Fruit fly (Drosophila melanogaster) whole organism, embryonic: ENCODE results near the gene Hecw.
A peak's percentile ranks its signal among the peaks of the same experiment; 100 is the strongest.

Experiments
- Ada2b ChIP-seq: fragments of 200-800 bp; sonication (Bioruptor generic); IDR thresholded peaks from 2 replicates; pipeline ENCODE4 v1.3.6; 2022; ENCODE audit warnings: missing biosample characterization, missing genetic modification characterization
- Blimp-1 ChIP-seq: fragments of 200-800 bp; sonication (Bioruptor generic); optimal IDR thresholded peaks from 3 replicates; lab custom pipeline; 2018; ENCODE audit warnings: missing biosample characterization, missing genetic modification characterization, mild to moderate bottlenecking, moderate library complexity, missing genetic modification reagents
- CG10654 ChIP-seq: fragments of 200-800 bp; sonication (Bioruptor generic); optimal IDR thresholded peaks from 2 replicates; lab custom pipeline; 2016; ENCODE audit warnings: missing biosample characterization, missing genetic modification characterization
- CG11093 ChIP-seq: fragments of 200-800 bp; sonication (Bioruptor generic); IDR thresholded peaks from 3 replicates; pipeline ENCODE4 v1.3.6; 2022; ENCODE audit warnings: missing biosample characterization, missing genetic modification characterization
- CG1233 ChIP-seq: fragments of 200-800 bp; sonication (Bioruptor generic); optimal IDR thresholded peaks from 4 replicates; lab custom pipeline; 2018; ENCODE audit warnings: missing biosample characterization, mild to moderate bottlenecking, missing genetic modification characterization
- CG13624 ChIP-seq: fragments of 200-800 bp; sonication (Bioruptor generic); optimal IDR thresholded peaks from 2 replicates; lab custom pipeline; 2016; ENCODE audit warnings: missing biosample characterization, missing genetic modification characterization
- CG15011 ChIP-seq: fragments of 200-800 bp; sonication (Bioruptor generic); optimal IDR thresholded peaks from 3 replicates; lab custom pipeline; 2018; ENCODE audit warnings: missing biosample characterization, mild to moderate bottlenecking, missing genetic modification characterization
- CG18476 ChIP-seq: fragments of 200-800 bp; sonication (Bioruptor generic); optimal IDR thresholded peaks from 2 replicates; lab custom pipeline; 2016; ENCODE audit warnings: missing biosample characterization, mild to moderate bottlenecking, missing genetic modification characterization
- CG18599 ChIP-seq: fragments of 200-800 bp; sonication (Bioruptor generic); optimal IDR thresholded peaks from 3 replicates; lab custom pipeline; 2017; ENCODE audit warnings: missing biosample characterization, missing genetic modification characterization, mild to moderate bottlenecking, moderate library complexity, missing genetic modification reagents
- CG33557 ChIP-seq: fragments of 200-800 bp; sonication (Bioruptor generic); optimal IDR thresholded peaks from 2 replicates; lab custom pipeline; 2019; ENCODE audit warnings: missing biosample characterization, mild to moderate bottlenecking, missing genetic modification characterization, moderate library complexity
- CG3726 ChIP-seq: fragments of 200-800 bp; sonication (Bioruptor generic); IDR thresholded peaks from 3 replicates; pipeline ENCODE4, ENCODE4 v1.3.6; 2022; ENCODE audit warnings: missing biosample characterization, missing genetic modification characterization
- CG4282 ChIP-seq: fragments of 200-800 bp; sonication (Bioruptor generic); optimal IDR thresholded peaks from 2 replicates; lab custom pipeline; 2016; ENCODE audit warnings: missing biosample characterization, missing genetic modification characterization
- CG6854 ChIP-seq: fragments of 200-800 bp; sonication (Bioruptor generic); optimal IDR thresholded peaks from 3 replicates; lab custom pipeline; 2017; ENCODE audit warnings: missing biosample characterization, mild to moderate bottlenecking, missing genetic modification characterization
- Dip2 ChIP-seq: fragments of 200-800 bp; sonication (Bioruptor generic); IDR thresholded peaks from 2 replicates; pipeline ENCODE4 v1.3.6; 2022; ENCODE audit warnings: missing biosample characterization, missing genetic modification characterization
- Doc2 ChIP-seq: fragments of 200-800 bp; sonication (Bioruptor generic); IDR thresholded peaks from 2 replicates; pipeline ENCODE4 v1.3.6; 2022; ENCODE audit warnings: missing biosample characterization, missing genetic modification characterization
- HHEX ChIP-seq: fragments of 200-800 bp; sonication (Bioruptor generic); optimal IDR thresholded peaks from 3 replicates; lab custom pipeline; 2017; ENCODE audit warnings: missing biosample characterization, mild to moderate bottlenecking, missing genetic modification characterization, missing genetic modification reagents
- Hey ChIP-seq: fragments of 200-800 bp; sonication (Bioruptor generic); optimal IDR thresholded peaks from 3 replicates; lab custom pipeline; 2018; ENCODE audit warnings: missing biosample characterization, mild to moderate bottlenecking, missing genetic modification characterization
- Hr78 ChIP-seq, 2 experiments: fragments of 200-800 bp in 1 of 2; fragments of >200 bp in 1 of 2; sonication (Bioruptor generic) in 1 of 2; optimal IDR thresholded peaks; 2 replicates each; lab custom pipeline; 2017 to 2019; ENCODE audit warnings: missing biosample characterization in 2 of 2, missing genetic modification characterization in 2 of 2, mild to moderate bottlenecking in 1 of 2, moderate library complexity in 1 of 2
- Lpt ChIP-seq: fragments of >200 bp; optimal IDR thresholded peaks from 2 replicates; lab custom pipeline; 2018; ENCODE audit warnings: missing biosample characterization, missing genetic modification characterization
- Max ChIP-seq: fragments of 200-800 bp; sonication (Bioruptor generic); optimal IDR thresholded peaks from 2 replicates; lab custom pipeline; 2016; ENCODE audit warnings: missing biosample characterization, mild to moderate bottlenecking, missing genetic modification characterization
- NK7.1 ChIP-seq: fragments of 200-800 bp; sonication (Bioruptor generic); optimal IDR thresholded peaks from 3 replicates; lab custom pipeline; 2016; ENCODE audit warnings: missing biosample characterization, missing genetic modification characterization
- Oaz ChIP-seq: fragments of 200-800 bp; sonication (Bioruptor generic); IDR thresholded peaks from 2 replicates; pipeline ENCODE4 v1.3.6; 2022; ENCODE audit warnings: missing biosample characterization, missing genetic modification characterization
- PHDP ChIP-seq: fragments of 200-800 bp; sonication (Bioruptor generic); optimal IDR thresholded peaks from 3 replicates; lab custom pipeline; 2018; ENCODE audit warnings: missing biosample characterization, mild to moderate bottlenecking, missing genetic modification characterization, moderate library complexity
- Sox102F ChIP-seq: fragments of 200-800 bp; sonication (Bioruptor generic); optimal IDR thresholded peaks from 2 replicates; lab custom pipeline; 2018; ENCODE audit warnings: missing biosample characterization, mild to moderate bottlenecking, missing genetic modification characterization, moderate library complexity
- Xrp1 ChIP-seq: fragments of 200-800 bp; sonication (Bioruptor generic); IDR thresholded peaks from 2 replicates; pipeline ENCODE4 v1.3.6; 2022; ENCODE audit warnings: missing biosample characterization, missing genetic modification characterization
- ara ChIP-seq: fragments of 200-800 bp; sonication (Bioruptor generic); IDR thresholded peaks from 2 replicates; pipeline ENCODE4 v1.3.6; 2022; ENCODE audit warnings: missing biosample characterization, missing genetic modification characterization
- bab2 ChIP-seq: fragments of 200-800 bp; sonication (Bioruptor generic); optimal IDR thresholded peaks from 2 replicates; lab custom pipeline; 2016; ENCODE audit warnings: missing biosample characterization, missing genetic modification characterization
- bcd ChIP-seq: fragments of 200-800 bp; sonication (Bioruptor generic); optimal IDR thresholded peaks from 2 replicates; lab custom pipeline; 2017; ENCODE audit warnings: missing biosample characterization, mild to moderate bottlenecking, missing genetic modification characterization
- br ChIP-seq: fragments of >200 bp; optimal IDR thresholded peaks from 2 replicates; lab custom pipeline; 2017
- cg ChIP-seq: fragments of 200-800 bp; sonication (Bioruptor generic); optimal IDR thresholded peaks from 3 replicates; lab custom pipeline; 2019; ENCODE audit warnings: missing biosample characterization, mild to moderate bottlenecking, missing genetic modification characterization, moderate library complexity
- dm ChIP-seq: fragments of 200-800 bp; sonication (Bioruptor generic); optimal IDR thresholded peaks from 3 replicates; lab custom pipeline; 2016; ENCODE audit warnings: missing biosample characterization, missing genetic modification characterization
- fd96Cb ChIP-seq: fragments of 200-800 bp; sonication (Bioruptor generic); optimal IDR thresholded peaks from 2 replicates; lab custom pipeline; 2018; ENCODE audit warnings: missing biosample characterization, mild to moderate bottlenecking, missing genetic modification characterization, moderate library complexity
- hkb ChIP-seq, 2 experiments: fragments of 200-800 bp in 1 of 2; fragments of >200 bp in 1 of 2; sonication (Bioruptor generic) in 1 of 2; IDR thresholded peaks in 1 of 2; optimal IDR thresholded peaks in 1 of 2; 2 replicates each; pipeline versions ENCODE4 v1.3.6 to Lab custom; 2017 to 2022; ENCODE audit warnings: missing biosample characterization in 1 of 2, missing genetic modification characterization in 1 of 2
- jumu ChIP-seq: fragments of 200-800 bp; sonication (Bioruptor generic); optimal IDR thresholded peaks from 3 replicates; lab custom pipeline; 2016; ENCODE audit warnings: missing biosample characterization, missing genetic modification characterization
- klu ChIP-seq: fragments of 200-800 bp; sonication (Bioruptor generic); IDR thresholded peaks from 2 replicates; pipeline ENCODE4 v1.3.6; 2022; ENCODE audit warnings: missing biosample characterization, missing genetic modification characterization
- lilli ChIP-seq: fragments of 200-800 bp; sonication (Bioruptor generic); optimal IDR thresholded peaks from 3 replicates; lab custom pipeline; 2016; ENCODE audit warnings: missing biosample characterization, missing genetic modification characterization
- mirr ChIP-seq: fragments of 200-800 bp; sonication (Bioruptor generic); optimal IDR thresholded peaks from 3 replicates; lab custom pipeline; 2018; ENCODE audit warnings: missing biosample characterization, mild to moderate bottlenecking, missing genetic modification characterization
- nerfin-2 ChIP-seq: fragments of 200-800 bp; sonication (Bioruptor generic); IDR thresholded peaks from 2 replicates; pipeline ENCODE4 v1.3.6; 2022; ENCODE audit warnings: missing biosample characterization, missing genetic modification characterization; ENCODE audit not compliant: partially characterized antibody
- salm ChIP-seq: fragments of 200-800 bp; sonication (Bioruptor generic); optimal IDR thresholded peaks from 2 replicates; lab custom pipeline; 2018; ENCODE audit warnings: missing biosample characterization, mild to moderate bottlenecking, missing genetic modification characterization
- sc ChIP-seq, 3 experiments: fragments of >200 bp in 2 of 3; fragments of 200-800 bp in 1 of 3; sonication (Bioruptor generic) in 1 of 3; optimal IDR thresholded peaks; 2 replicates in 2 of 3; 3 replicates in 1 of 3; lab custom pipeline; 2017; ENCODE audit warnings: mild to moderate bottlenecking in 1 of 3, missing biosample characterization in 1 of 3, missing genetic modification characterization in 1 of 3, missing genetic modification reagents in 1 of 3
- sens-2 ChIP-seq: fragments of 200-800 bp; sonication (Bioruptor generic); IDR thresholded peaks from 2 replicates; pipeline ENCODE4 v1.3.6; 2022; ENCODE audit warnings: missing biosample characterization, missing genetic modification characterization
- shn ChIP-seq: fragments of 200-800 bp; sonication (Bioruptor generic); optimal IDR thresholded peaks from 3 replicates; lab custom pipeline; 2016; ENCODE audit warnings: missing biosample characterization, missing genetic modification characterization
- sim ChIP-seq: fragments of 200-800 bp; sonication (Bioruptor generic); IDR thresholded peaks from 2 replicates; pipeline ENCODE4 v1.3.6; 2022; ENCODE audit warnings: missing biosample characterization, missing genetic modification characterization
- sob ChIP-seq: fragments of 200-800 bp; sonication (Bioruptor generic); IDR thresholded peaks from 2 replicates; pipeline ENCODE4 v1.3.6; 2022; ENCODE audit warnings: missing biosample characterization, missing genetic modification characterization
- stc ChIP-seq: fragments of 200-800 bp; sonication (Bioruptor generic); IDR thresholded peaks from 2 replicates; pipeline ENCODE4 v1.3.6; 2022; ENCODE audit warnings: missing biosample characterization, missing genetic modification characterization
- stwl ChIP-seq: fragments of 200-800 bp; sonication (Bioruptor generic); optimal IDR thresholded peaks from 3 replicates; lab custom pipeline; 2018; ENCODE audit warnings: missing biosample characterization, mild to moderate bottlenecking, missing genetic modification characterization, moderate library complexity
- tio ChIP-seq: fragments of 200-800 bp; sonication (Bioruptor generic); optimal IDR thresholded peaks from 2 replicates; lab custom pipeline; 2017; ENCODE audit warnings: missing biosample characterization, missing genetic modification characterization, inconsistent platforms
- wek ChIP-seq: fragments of 200-800 bp; sonication (Bioruptor generic); optimal IDR thresholded peaks from 3 replicates; lab custom pipeline; 2018; ENCODE audit warnings: missing biosample characterization, mild to moderate bottlenecking, missing genetic modification characterization, moderate library complexity
- z ChIP-seq: fragments of 200-800 bp; sonication (Bioruptor generic); IDR thresholded peaks from 3 replicates; pipeline ENCODE4 v1.3.6; 2022; ENCODE audit warnings: missing biosample characterization, missing genetic modification characterization
- zen ChIP-seq: fragments of 200-800 bp; sonication (Bioruptor generic); optimal IDR thresholded peaks from 3 replicates; lab custom pipeline; 2018; ENCODE audit warnings: missing biosample characterization, mild to moderate bottlenecking, missing genetic modification characterization, moderate library complexity

Hecw gene

dm6 chrX:9640690-9641149 lies 32.0 kb downstream of the Hecw start (continued):
- no peak for TF ChIP-seq hkb (optimal IDR thresholded peaks at IDR 0.05; lab: Kevin White, UChicago)
- TF ChIP-seq hkb (GFP tag; IDR thresholded peaks at IDR 0.05; lab: Robert Waterston, UW): peak; percentile 99
- peak; percentile 91 for TF ChIP-seq CG4282 (GFP tag; lab: Kevin White, UChicago)
- peak in 1 of 2 experiments; percentile 78 for TF ChIP-seq Hr78 (GFP tag; optimal IDR thresholded peaks at IDR 0.05; lab: Kevin White, UChicago)
- TF ChIP-seq CG18476 (GFP tag; lab: Kevin White, UChicago): peak; percentile 96
- TF ChIP-seq Dip2 (GFP tag; lab: Robert Waterston, UW): peak; percentile 18; the same call in 1 of the 2 replicates
- peak; percentile 89 for TF ChIP-seq ara
- TF ChIP-seq Blimp-1 (GFP tag; lab: Kevin White, UChicago): peak; percentile 99
- TF ChIP-seq fd96Cb (tag; lab: Kevin White, UChicago): peak; percentile 93
- TF ChIP-seq sim (GFP tag; lab: Robert Waterston, UW): peak; percentile 85
- peak; percentile 94 for TF ChIP-seq Xrp1
- TF ChIP-seq nerfin-2 (GFP tag; lab: Robert Waterston, UW): no peak
- TF ChIP-seq PHDP (tag; lab: Kevin White, UChicago): peak; percentile 99
- TF ChIP-seq shn: peak; percentile 80
- peak; percentile 93 for TF ChIP-seq CG3726
- peak; percentile 12 for TF ChIP-seq stwl (tag; lab: Kevin White, UChicago)
- peak; percentile 96 for TF ChIP-seq Ada2b (GFP tag; lab: Robert Waterston, UW)
- no peak for TF ChIP-seq Lpt (GFP tag; lab: Kevin White, UChicago)
- peak; percentile 85 for TF ChIP-seq dm (GFP tag; lab: Kevin White, UChicago)
- TF ChIP-seq cg (GFP tag; lab: Kevin White, UChicago): peak; percentile 51
- TF ChIP-seq CG6854 (GFP tag; lab: Kevin White, UChicago): peak; percentile 99
- peak; percentile 94 for TF ChIP-seq CG10654 (GFP tag; lab: Kevin White, UChicago)
- TF ChIP-seq jumu (GFP tag; lab: Kevin White, UChicago): peak; percentile 90
- no peak for TF ChIP-seq br (lab: Kevin White, UChicago)
- peak; percentile 97 for TF ChIP-seq CG13624 (GFP tag; lab: Kevin White, UChicago)
- TF ChIP-seq zen (tag; lab: Kevin White, UChicago): peak; percentile 89
- TF ChIP-seq bab2 (GFP tag; lab: Kevin White, UChicago): peak; percentile 93
- TF ChIP-seq sc (optimal IDR thresholded peaks at IDR 0.05; lab: Kevin White, UChicago): no peak
- TF ChIP-seq sc (GFP tag; optimal IDR thresholded peaks at IDR 0.05; lab: Kevin White, UChicago): peak; percentile 79
- TF ChIP-seq sens-2 (GFP tag; lab: Robert Waterston, UW): peak; percentile 93
- TF ChIP-seq wek (GFP tag; lab: Kevin White, UChicago): peak; percentile 93
- peak; percentile 87 for TF ChIP-seq tio (GFP tag; lab: Kevin White, UChicago)
- TF ChIP-seq mirr (GFP tag; lab: Kevin White, UChicago): peak; percentile 100
- peak; percentile 68; the same call in 2 of the 3 replicates for TF ChIP-seq CG11093 (GFP tag; lab: Robert Waterston, UW)
- TF ChIP-seq CG15011 (GFP tag; lab: Kevin White, UChicago): peak; percentile 98
- TF ChIP-seq lilli (GFP tag; lab: Kevin White, UChicago): peak; percentile 98
- peak; percentile 97 for TF ChIP-seq CG1233 (GFP tag; lab: Kevin White, UChicago)
- peak; percentile 94 for TF ChIP-seq Oaz (GFP tag; lab: Robert Waterston, UW)
- TF ChIP-seq salm: peak; percentile 97
- TF ChIP-seq NK7.1: peak; percentile 92
- no peak for TF ChIP-seq z
- TF ChIP-seq Hey (tag; lab: Kevin White, UChicago): peak; percentile 89
- TF ChIP-seq bcd: peak; percentile 96
- TF ChIP-seq CG33557 (GFP tag; lab: Kevin White, UChicago): peak; percentile 77
- TF ChIP-seq Max: peak; percentile 95
- peak; percentile 99 for TF ChIP-seq HHEX (GFP tag; lab: Kevin White, UChicago)
- peak; percentile 96 for TF ChIP-seq stc
- peak; percentile 99 for TF ChIP-seq CG18599 (GFP tag; lab: Kevin White, UChicago)
- peak; percentile 32; the same call in 1 of the 2 replicates for TF ChIP-seq Doc2 (GFP tag; lab: Robert Waterston, UW)
- TF ChIP-seq Sox102F (GFP tag; lab: Kevin White, UChicago): peak; percentile 97
- peak; percentile 65 for TF ChIP-seq klu
- peak; percentile 95 for TF ChIP-seq sob (GFP tag; lab: Robert Waterston, UW)
